Fruit fly (Drosophila melanogaster) whole organism, wandering third instar larva: ENCODE data around the gene CG17562.

Source experiments
- N ChIP-seq: fragments of >200 bp; optimal IDR thresholded peaks from 2 replicates; lab custom pipeline; 2018; ENCODE audit warnings: missing biosample characterization, missing external identifiers, missing genetic modification characterization
- fru ChIP-seq: fragments of 200-800 bp; sonication (Bioruptor generic); optimal IDR thresholded peaks from 3 replicates; lab custom pipeline; 2016; ENCODE audit warnings: missing biosample characterization, mild to moderate bottlenecking, missing genetic modification characterization
- lola ChIP-seq: fragments of >200 bp; optimal IDR thresholded peaks from 2 replicates; lab custom pipeline; 2017; ENCODE audit warnings: missing biosample characterization, missing genetic modification characterization
- sage ChIP-seq: fragments of 200-800 bp; sonication (Bioruptor generic); optimal IDR thresholded peaks from 2 replicates; lab custom pipeline; 2016; ENCODE audit warnings: missing biosample characterization, mild to moderate bottlenecking, missing genetic modification characterization
- sv ChIP-seq: fragments of 200-800 bp; sonication (Bioruptor generic); optimal IDR thresholded peaks from 3 replicates; lab custom pipeline; 2016; ENCODE audit warnings: missing biosample characterization, missing genetic modification characterization
- usp ChIP-seq: fragments of >200 bp; optimal IDR thresholded peaks from 2 replicates; lab custom pipeline; 2017; ENCODE audit warnings: missing biosample characterization, missing genetic modification characterization

DNA sequence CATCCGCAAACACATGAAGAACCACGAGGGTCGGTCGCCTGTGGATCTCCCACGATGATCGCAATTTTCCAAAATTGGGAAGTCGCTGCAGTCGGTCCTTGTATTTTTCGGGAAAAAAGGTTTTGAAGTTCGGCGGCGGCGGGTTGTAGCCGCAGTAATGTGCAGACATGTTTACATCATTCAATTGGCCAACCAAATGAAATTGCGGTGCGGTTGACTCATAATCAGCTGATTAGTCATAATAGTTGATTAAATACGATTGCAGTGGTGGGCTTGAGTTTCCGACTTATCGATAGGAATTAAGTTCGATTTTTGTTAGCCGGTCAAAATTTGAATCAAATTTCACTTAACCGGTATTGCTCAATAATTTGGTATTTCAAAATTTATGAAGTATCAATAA, 37.0 kb downstream of the CG17562 start, which contains the start of gene CG14907:
- TF ChIP-seq lola: no peak
- TF ChIP-seq N (GFP tag; lab: Kevin White, UChicago): no peak
- TF ChIP-seq sv (GFP tag; lab: Kevin White, UChicago): no peak
- TF ChIP-seq sage (GFP tag; lab: Kevin White, UChicago): no peak
- no peak for TF ChIP-seq usp
- no peak for TF ChIP-seq fru (GFP tag; lab: Kevin White, UChicago)
